Fruit fly (Drosophila melanogaster): ENCODE measurements around the gene Gbeta5.

Gene Gbeta5

dm6 chrX:8194559-8194958 is 42.5 kb upstream of the Gbeta5 start:
- TF ChIP-seq CG13894 (tag; optimal IDR thresholded peaks at IDR 0.05) (peak; percentile 49), CG5180 (GFP tag; optimal IDR thresholded peaks at IDR 0.05) (no peak), oc (tag; optimal IDR thresholded peaks at IDR 0.05) (peak; percentile 74), sd (tag; optimal IDR thresholded peaks at IDR 0.05) (peak; percentile 55), Xrp1 (GFP tag; IDR thresholded peaks at IDR 0.05) (no peak), CG32772 (GFP tag; IDR thresholded peaks at IDR 0.05) (no peak), lilli (GFP tag; optimal IDR thresholded peaks at IDR 0.05) (no peak), bigmax (GFP tag; optimal IDR thresholded peaks at IDR 0.05) (peak; percentile 81), CG1792 (GFP tag; optimal IDR thresholded peaks at IDR 0.05) (no peak), en (GFP tag; optimal IDR thresholded peaks at IDR 0.05) (no peak), CG3163 (GFP tag; optimal IDR thresholded peaks at IDR 0.05) (no peak), nerfin-2 (GFP tag; IDR thresholded peaks at IDR 0.05; ENCODE audit: partially characterized antibody) (no peak), PHDP (tag; optimal IDR thresholded peaks at IDR 0.05) (no peak), CG18599 (GFP tag; optimal IDR thresholded peaks at IDR 0.05) (no peak), ems (GFP tag; optimal IDR thresholded peaks at IDR 0.05) (no peak), wdn (GFP tag; IDR thresholded peaks at IDR 0.05) (no peak), Deaf1 (tag; optimal IDR thresholded peaks at IDR 0.05) (no peak), Nf-YC (tag; optimal IDR thresholded peaks at IDR 0.05) (peak; percentile 25), da (GFP tag; optimal IDR thresholded peaks at IDR 0.05) (no peak), CG18262 (tag; optimal IDR thresholded peaks at IDR 0.05) (no peak), CG6791 (GFP tag; IDR thresholded peaks at IDR 0.05; ENCODE audit: partially characterized antibody) (no peak), Dll (GFP tag; IDR thresholded peaks at IDR 0.05; ENCODE audit: partially characterized antibody) (no peak), disco-r (GFP tag; optimal IDR thresholded peaks at IDR 0.05) (no peak), gsb (GFP tag; IDR thresholded peaks at IDR 0.05) (no peak), ash1 (GFP tag; optimal IDR thresholded peaks at IDR 0.05) (no peak), CG15514 (GFP tag; optimal IDR thresholded peaks at IDR 0.05) (no peak), shn (GFP tag; optimal IDR thresholded peaks at IDR 0.05) (no peak), CG3838 (GFP tag; optimal IDR thresholded peaks at IDR 0.05) (no peak), abd-A (tag; optimal IDR thresholded peaks at IDR 0.05) (peak; percentile 86), CG11085 (GFP tag; IDR thresholded peaks at IDR 0.05) (no peak), tup (GFP tag; optimal IDR thresholded peaks at IDR 0.05) (no peak), sug (tag; optimal IDR thresholded peaks at IDR 0.05) (no peak), CG12236 (GFP tag; optimal IDR thresholded peaks at IDR 0.05) (no peak), sens (GFP tag) (peak; percentile 29), repo (GFP tag; optimal IDR thresholded peaks at IDR 0.05) (no peak), crol (GFP tag; IDR thresholded peaks at IDR 0.05) (peak; percentile 43; the same call in 1 of the 2 replicates), CG34422 (GFP tag; IDR thresholded peaks at IDR 0.05) (no peak), jigr1 (GFP tag; IDR thresholded peaks at IDR 0.05) (no peak), aop (GFP tag; IDR thresholded peaks at IDR 0.05) (no peak), CG10321 (GFP tag; IDR thresholded peaks at IDR 0.05) (no peak), CG4424 (GFP tag; optimal IDR thresholded peaks at IDR 0.05) (no peak), CG9215 (GFP tag; IDR thresholded peaks at IDR 0.05) (no peak), cad (GFP tag; optimal IDR thresholded peaks at IDR 0.05) (no peak), CG11456 (GFP tag; IDR thresholded peaks at IDR 0.05) (no peak), az2 (GFP tag; optimal IDR thresholded peaks at IDR 0.05) (no peak), gro (GFP tag; optimal IDR thresholded peaks at IDR 0.05) (no peak), p53 (GFP tag; optimal IDR thresholded peaks at IDR 0.05) (no peak), row (GFP tag; IDR thresholded peaks at IDR 0.05) (no peak), CG2120 (GFP tag; optimal IDR thresholded peaks at IDR 0.05) (no peak), Aef1 (GFP tag; IDR thresholded peaks at IDR 0.05) (peak; percentile 58), Bteb2 (GFP tag; optimal IDR thresholded peaks at IDR 0.05) (no peak), ranshi (GFP tag; IDR thresholded peaks at IDR 0.05) (no peak), GATAe (GFP tag; conservative IDR thresholded peaks at IDR 0.05) (no peak)

Data from whole organism, embryonic.